Fruit fly (Drosophila melanogaster) Kc167 (cell line): Measurements from ENCODE around the gene CG32091.

Source experiments
- Myc ChIP-seq: fragments of >200 bp; optimal IDR thresholded peaks from 2 replicates; lab custom pipeline; 2017; ENCODE audit warnings: missing external identifiers
- Sin3A ChIP-seq: fragments of >200 bp; optimal IDR thresholded peaks from 2 replicates; lab custom pipeline; 2018; ENCODE audit warnings: missing external identifiers
- insv ChIP-seq: fragments of >200 bp; optimal IDR thresholded peaks from 3 replicates; lab custom pipeline; 2018; ENCODE audit warnings: missing external identifiers
- psq ChIP-seq: fragments of >200 bp; optimal IDR thresholded peaks from 2 replicates; lab custom pipeline; 2017; ENCODE audit warnings: missing external identifiers
- ttk ChIP-seq: sonication (Bioruptor generic); optimal IDR thresholded peaks from 2 replicates; lab custom pipeline; 2017; ENCODE audit warnings: missing external identifiers

DNA sequence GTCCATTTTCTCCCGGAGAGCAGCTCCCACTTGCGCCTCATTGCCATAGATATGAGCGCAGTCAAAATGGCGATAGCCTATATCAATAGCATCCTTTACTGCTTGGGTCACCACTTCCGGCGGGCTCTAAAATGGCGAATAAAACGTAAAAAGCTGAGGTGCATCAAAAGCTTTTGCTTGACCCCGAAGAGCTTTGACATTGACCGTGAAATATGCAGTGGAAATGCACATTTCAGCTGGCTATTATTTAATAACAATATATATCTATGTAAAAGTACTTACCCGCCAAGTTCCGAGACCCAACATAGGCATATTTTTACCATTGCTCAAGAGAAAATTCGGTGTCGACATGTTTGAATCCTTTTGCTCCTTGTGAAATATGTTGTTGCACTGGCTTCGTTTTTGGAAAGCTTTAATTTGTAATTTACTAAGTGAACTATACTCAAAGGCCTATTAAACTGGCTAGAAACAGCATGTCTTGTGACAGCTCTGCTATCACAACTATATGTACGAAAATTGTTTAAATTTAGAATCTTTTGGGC, 5.5 kb upstream of the CG32091 start, which contains the start of gene CG6083:
- TF ChIP-seq psq (lab: Kevin White, UChicago), result no peak
- no peak for TF ChIP-seq ttk (lab: Kevin White, UChicago)
- no peak for TF ChIP-seq Myc (lab: Kevin White, UChicago)
- TF ChIP-seq Sin3A (lab: Kevin White, UChicago), result no peak
- TF ChIP-seq insv, result no peak
